Fruit fly (Drosophila melanogaster): ENCODE results near the gene aay.

aay gene

DNA sequence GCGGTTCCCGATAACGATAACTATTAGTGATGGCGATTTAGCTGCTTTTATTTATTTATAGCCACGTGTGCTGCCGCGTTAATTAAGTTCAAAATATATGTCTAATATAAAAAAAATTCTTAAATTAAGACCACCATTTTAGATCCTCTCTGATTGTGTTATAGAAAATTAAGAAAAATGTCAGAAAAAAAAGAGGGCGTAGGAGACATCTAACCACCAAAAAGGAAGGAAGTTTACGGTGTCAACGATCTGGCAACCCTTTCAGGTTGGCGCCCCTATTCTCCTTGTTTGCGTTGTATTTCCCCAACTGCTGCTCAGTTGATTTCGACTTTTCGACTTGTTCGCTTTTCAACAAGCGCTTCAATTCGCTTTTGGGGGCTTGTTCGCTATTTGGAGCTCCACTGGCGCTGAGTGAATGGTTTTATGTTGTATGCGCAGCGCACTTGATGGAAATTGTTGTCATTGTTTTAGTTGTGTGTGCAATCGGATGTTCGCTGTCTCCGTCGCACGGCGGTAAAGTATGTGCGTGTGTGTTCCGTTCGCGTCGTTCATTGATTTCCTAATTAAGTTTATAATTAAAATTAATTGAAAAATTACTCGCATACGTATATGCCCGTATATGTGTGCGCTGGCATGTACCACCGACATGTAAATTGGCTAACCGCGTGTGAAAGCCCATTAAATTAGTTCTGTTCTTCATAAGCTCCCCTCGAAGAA is 37.9 kb downstream of the aay start, which contains the start of the genes CG3434 and CG44838 (continued):
- TF ChIP-seq Atf6 (GFP tag; IDR thresholded peaks at IDR 0.05) (peak; percentile 63; the same call in 1 of the 2 replicates), esg (GFP tag; conservative IDR thresholded peaks at IDR 0.05) (peak; percentile 65), CG17568 (GFP tag; optimal IDR thresholded peaks at IDR 0.05) (peak; percentile 64), zen2 (GFP tag; IDR thresholded peaks at IDR 0.05; ENCODE audit: partially characterized antibody) (no peak), CG3407 (GFP tag; optimal IDR thresholded peaks at IDR 0.05) (peak; percentile 63), CG6854 (GFP tag; optimal IDR thresholded peaks at IDR 0.05) (peak; percentile 70), pzg (GFP tag; optimal IDR thresholded peaks at IDR 0.05) (peak; percentile 48), CG42726 (GFP tag; IDR thresholded peaks at IDR 0.05; ENCODE audit: partially characterized antibody) (no peak), GATAe (GFP tag; conservative IDR thresholded peaks at IDR 0.05) (no peak), D19A (tag; optimal IDR thresholded peaks at IDR 0.05) (peak; percentile 75), Lpt (GFP tag; optimal IDR thresholded peaks at IDR 0.05) (no peak), lbe (GFP tag; optimal IDR thresholded peaks at IDR 0.05) (peak; percentile 47), CG4328 (GFP tag; optimal IDR thresholded peaks at IDR 0.05) (peak; percentile 72), yki (optimal IDR thresholded peaks at IDR 0.05) (no peak), CG10366 (GFP tag; IDR thresholded peaks at IDR 0.05) (peak; percentile 80), ken (GFP tag; IDR thresholded peaks at IDR 0.05) (peak; percentile 70; the same call in 1 of the 3 replicates), CG34376 (GFP tag; optimal IDR thresholded peaks at IDR 0.05) (peak; percentile 70), nmo (GFP tag; optimal IDR thresholded peaks at IDR 0.05) (peak; percentile 87), chm (GFP tag; IDR thresholded peaks at IDR 0.05) (no peak), p53 (GFP tag; optimal IDR thresholded peaks at IDR 0.05) (peak; percentile 39), sob (GFP tag; IDR thresholded peaks at IDR 0.05) (peak; percentile 80), lilli (GFP tag; optimal IDR thresholded peaks at IDR 0.05) (peak; percentile 90), CG17361 (GFP tag; IDR thresholded peaks at IDR 0.05) (peak; percentile 86), Rx (GFP tag; IDR thresholded peaks at IDR 0.05) (peak; percentile 53; the same call in 1 of the 2 replicates), peb (GFP tag; IDR thresholded peaks at IDR 0.05) (peak; percentile 42), CG18764 (GFP tag; optimal IDR thresholded peaks at IDR 0.05) (peak; percentile 74), CG16779 (GFP tag; IDR thresholded peaks at IDR 0.05) (no peak), NFAT (GFP tag; IDR thresholded peaks at IDR 0.05) (peak; percentile 56), CG4854 (GFP tag; optimal IDR thresholded peaks at IDR 0.05) (peak; percentile 48), al (GFP tag; IDR thresholded peaks at IDR 0.05) (peak; percentile 43), CG12071 (GFP tag; optimal IDR thresholded peaks at IDR 0.05) (peak; percentile 18), Dbx (GFP tag; IDR thresholded peaks at IDR 0.05) (peak; percentile 77; the same call in 2 of the 3 replicates), B-H1 (GFP tag; IDR thresholded peaks at IDR 0.05) (peak; percentile 69), CG6654 (GFP tag; optimal IDR thresholded peaks at IDR 0.05) (no peak), insv (GFP tag; optimal IDR thresholded peaks at IDR 0.05) (peak in 1 of 2 experiments; percentile 61), H2.0 (GFP tag; IDR thresholded peaks at IDR 0.05) (peak; percentile 24; the same call in 1 of the 2 replicates), toy (GFP tag; IDR thresholded peaks at IDR 0.05) (no peak), Dek (tag; optimal IDR thresholded peaks at IDR 0.05) (peak; percentile 77), HHEX (GFP tag; optimal IDR thresholded peaks at IDR 0.05) (peak; percentile 62), Poxn (GFP tag; IDR thresholded peaks at IDR 0.05) (0 out of 2 replicates have a peak, but pooled peaks have one; percentile 28), CG33557 (GFP tag; optimal IDR thresholded peaks at IDR 0.05) (peak; percentile 82), CG9727 (GFP tag; optimal IDR thresholded peaks at IDR 0.05) (peak; percentile 86), Bdp1 (GFP tag; optimal IDR thresholded peaks at IDR 0.05) (peak; percentile 77), CG9609 (GFP tag; optimal IDR thresholded peaks at IDR 0.05) (peak; percentile 53), gcm2 (GFP tag; optimal IDR thresholded peaks at IDR 0.05) (peak; percentile 77), repo (GFP tag; optimal IDR thresholded peaks at IDR 0.05) (no peak), CG13123 (GFP tag; optimal IDR thresholded peaks at IDR 0.05) (peak; percentile 74), pita (GFP tag; optimal IDR thresholded peaks at IDR 0.05) (no peak), sc (optimal IDR thresholded peaks at IDR 0.05) (no peak), sc (GFP tag; optimal IDR thresholded peaks at IDR 0.05) (peak; percentile 70)

Data from whole organism, embryonic.